Worm (Caenorhabditis elegans) whole organism, L1 larva: ENCODE measurements around the gene tftc-3.

ENCODE experiments used
- C04F5.9 ChIP-seq: sonication (generic microtip); optimal IDR thresholded peaks from 2 replicates; lab custom pipeline; 2016; ENCODE audit warnings: missing genetic modification characterization, missing compliant biosample characterization
- C16A3.4 ChIP-seq: fragments of 150-350 bp; optimal IDR thresholded peaks from 2 replicates; lab custom pipeline; 2014; ENCODE audit warnings: missing biosample characterization, missing genetic modification characterization
- C34B4.2 ChIP-seq: sonication (generic microtip); optimal IDR thresholded peaks from 2 replicates; lab custom pipeline; 2017; ENCODE audit warnings: mild to moderate bottlenecking, missing genetic modification characterization, missing compliant biosample characterization
- F16B12.6 ChIP-seq: fragments of 150-350 bp; optimal IDR thresholded peaks from 2 replicates; lab custom pipeline; 2014; ENCODE audit warnings: missing biosample characterization, missing genetic modification characterization
- Y116A8C.19 ChIP-seq: sonication (generic microtip); optimal IDR thresholded peaks from 2 replicates; lab custom pipeline; 2016; ENCODE audit warnings: missing compliant biosample characterization, missing genetic modification characterization, borderline replicate concordance
- aha-1 ChIP-seq: fragments of 150-350 bp; optimal IDR thresholded peaks from 2 replicates; lab custom pipeline; 2014; ENCODE audit warnings: missing biosample characterization, missing genetic modification characterization
- aly-2 ChIP-seq: fragments of 150-350 bp; optimal IDR thresholded peaks from 2 replicates; lab custom pipeline; 2014; ENCODE audit warnings: missing biosample characterization, missing genetic modification characterization
- ama-1 ChIP-seq: fragments of 150-350 bp; optimal IDR thresholded peaks from 2 replicates; lab custom pipeline; 2014
- blmp-1 ChIP-seq: fragments of 150-350 bp; optimal IDR thresholded peaks from 2 replicates; lab custom pipeline; 2014; ENCODE audit warnings: missing biosample characterization, missing genetic modification characterization
- ceh-8 ChIP-seq: fragments of 200-800 bp; sonication (Bioruptor generic); optimal IDR thresholded peaks from 2 replicates; lab custom pipeline; 2018; ENCODE audit warnings: mild to moderate bottlenecking, missing genetic modification characterization, moderate library complexity, missing compliant biosample characterization
- ceh-82 ChIP-seq, 3 experiments: fragments of 150-350 bp in 1 of 3; sonication (generic microtip) in 2 of 3; optimal IDR thresholded peaks; 2 replicates each; lab custom pipeline; 2014 to 2017; ENCODE audit warnings: missing biosample characterization in 3 of 3, missing genetic modification characterization in 3 of 3
- ceh-88 ChIP-seq: fragments of 200-800 bp; sonication (Bioruptor generic); IDR thresholded peaks from 2 replicates; pipeline ENCODE4 v1.3.6; 2022; ENCODE audit warnings: missing genetic modification characterization, missing compliant biosample characterization
- ces-1 ChIP-seq: fragments of 150-350 bp; optimal IDR thresholded peaks from 2 replicates; lab custom pipeline; 2014; ENCODE audit warnings: missing biosample characterization, missing genetic modification reagents, missing genetic modification characterization
- dsc-1 ChIP-seq: sonication (generic microtip); optimal IDR thresholded peaks from 2 replicates; lab custom pipeline; 2016; ENCODE audit warnings: mild to moderate bottlenecking, missing genetic modification characterization, missing compliant biosample characterization
- efl-3 ChIP-seq: fragments of 200-800 bp; sonication (Bioruptor generic); optimal IDR thresholded peaks from 2 replicates; lab custom pipeline; 2018; ENCODE audit warnings: mild to moderate bottlenecking, missing genetic modification characterization, missing compliant biosample characterization
- elt-2 ChIP-seq: sonication (generic microtip); optimal IDR thresholded peaks from 2 replicates; lab custom pipeline; 2016; ENCODE audit warnings: missing genetic modification characterization, mild to moderate bottlenecking, inconsistent platforms, missing compliant biosample characterization, missing genetic modification reagents
- ets-5 ChIP-seq: fragments of 200-800 bp; sonication (Bioruptor generic); IDR thresholded peaks from 2 replicates; pipeline ENCODE4 v1.3.6; 2022; ENCODE audit warnings: missing genetic modification characterization, missing compliant biosample characterization
- fkh-8 ChIP-seq: sonication (generic microtip); optimal IDR thresholded peaks from 2 replicates; lab custom pipeline; 2016; ENCODE audit warnings: mild to moderate bottlenecking, missing genetic modification characterization, missing compliant biosample characterization
- hlh-17 ChIP-seq: fragments of 200-800 bp; sonication (Bioruptor generic); optimal IDR thresholded peaks from 2 replicates; lab custom pipeline; 2018; ENCODE audit warnings: missing genetic modification characterization, mild to moderate bottlenecking, missing compliant biosample characterization, moderate library complexity, borderline replicate concordance
- hlh-4 ChIP-seq: sonication (generic microtip); optimal IDR thresholded peaks from 2 replicates; lab custom pipeline; 2016; ENCODE audit warnings: mild to moderate bottlenecking, missing genetic modification characterization, missing compliant biosample characterization
- lin-14 ChIP-seq: fragments of 200-800 bp; sonication (Bioruptor generic); optimal IDR thresholded peaks from 2 replicates; lab custom pipeline; 2018; ENCODE audit warnings: mild to moderate bottlenecking, missing genetic modification characterization, moderate library complexity, missing compliant biosample characterization
- lsy-2 ChIP-seq, 2 experiments: fragments of 150-350 bp; optimal IDR thresholded peaks; 2 replicates each; lab custom pipeline; 2014; ENCODE audit warnings: missing biosample characterization in 2 of 2, missing genetic modification characterization in 2 of 2
- mab-9 ChIP-seq: fragments of 200-800 bp; sonication (Bioruptor generic); IDR thresholded peaks from 2 replicates; pipeline ENCODE4 v1.3.6; 2022; ENCODE audit warnings: missing genetic modification reagents, missing genetic modification characterization, missing compliant biosample characterization
- mep-1 ChIP-seq: fragments of 150-350 bp; optimal IDR thresholded peaks from 2 replicates; lab custom pipeline; 2014; ENCODE audit warnings: missing biosample characterization, missing genetic modification characterization
- nhr-11 ChIP-seq: fragments of 150-350 bp; optimal IDR thresholded peaks from 2 replicates; lab custom pipeline; 2014; ENCODE audit warnings: missing biosample characterization, missing genetic modification characterization
- nhr-12 ChIP-seq: sonication (generic microtip); optimal IDR thresholded peaks from 2 replicates; lab custom pipeline; 2017; ENCODE audit warnings: missing biosample characterization, missing genetic modification characterization
- nhr-19 ChIP-seq: fragments of 200-800 bp; sonication (Bioruptor generic); conservative IDR thresholded peaks from 2 replicates; pipeline ENCODE4 v1.3.6; 2022; ENCODE audit warnings: missing genetic modification characterization, missing compliant biosample characterization
- nhr-20 ChIP-seq: sonication (generic microtip); optimal IDR thresholded peaks from 2 replicates; lab custom pipeline; 2016; ENCODE audit warnings: mild to moderate bottlenecking, missing genetic modification characterization, missing compliant biosample characterization
- nhr-28 ChIP-seq: fragments of 150-350 bp; optimal IDR thresholded peaks from 2 replicates; lab custom pipeline; 2014; ENCODE audit warnings: missing biosample characterization, missing genetic modification characterization
- nhr-47 ChIP-seq: sonication (generic microtip); optimal IDR thresholded peaks from 2 replicates; lab custom pipeline; 2016; ENCODE audit warnings: mild to moderate bottlenecking, missing genetic modification characterization, moderate library complexity, missing compliant biosample characterization
- nhr-71 ChIP-seq: sonication (generic microtip); optimal IDR thresholded peaks from 2 replicates; lab custom pipeline; 2016; ENCODE audit warnings: mild to moderate bottlenecking, missing genetic modification characterization, moderate library complexity, missing compliant biosample characterization
- nhr-76 ChIP-seq: sonication (generic microtip); optimal IDR thresholded peaks from 2 replicates; lab custom pipeline; 2017; ENCODE audit warnings: missing biosample characterization, missing genetic modification characterization
- nhr-84 ChIP-seq: sonication (generic microtip); optimal IDR thresholded peaks from 2 replicates; lab custom pipeline; 2017; ENCODE audit warnings: missing biosample characterization, missing genetic modification characterization
- nhr-90 ChIP-seq: sonication (generic microtip); optimal IDR thresholded peaks from 2 replicates; lab custom pipeline; 2016; ENCODE audit warnings: mild to moderate bottlenecking, missing genetic modification characterization, missing compliant biosample characterization; ENCODE audit not compliant: poor library complexity
- pqm-1 ChIP-seq: sonication (generic microtip); optimal IDR thresholded peaks from 3 replicates; lab custom pipeline; 2017; ENCODE audit warnings: missing biosample characterization, missing genetic modification characterization
- snpc-4 ChIP-seq: fragments of 150-350 bp; optimal IDR thresholded peaks from 2 replicates; lab custom pipeline; 2014; ENCODE audit warnings: missing biosample characterization, missing genetic modification characterization
- snu-23 ChIP-seq: sonication (generic microtip); optimal IDR thresholded peaks from 2 replicates; lab custom pipeline; 2016; ENCODE audit warnings: missing genetic modification characterization, missing compliant biosample characterization
- sox-4 ChIP-seq: sonication (generic microtip); optimal IDR thresholded peaks from 2 replicates; lab custom pipeline; 2016; ENCODE audit warnings: missing genetic modification characterization, missing compliant biosample characterization
- swsn-7 ChIP-seq: sonication (generic microtip); optimal IDR thresholded peaks from 2 replicates; lab custom pipeline; 2016; ENCODE audit warnings: missing genetic modification characterization, missing compliant biosample characterization
- tlp-1 ChIP-seq: fragments of 150-350 bp; optimal IDR thresholded peaks from 2 replicates; lab custom pipeline; 2014; ENCODE audit warnings: missing biosample characterization, missing genetic modification characterization
- unc-130 ChIP-seq: fragments of 150-350 bp; optimal IDR thresholded peaks from 2 replicates; lab custom pipeline; 2017; ENCODE audit warnings: missing biosample characterization, missing genetic modification characterization, inconsistent platforms
- unc-30 ChIP-seq: sonication (generic microtip); optimal IDR thresholded peaks from 2 replicates; lab custom pipeline; 2017; ENCODE audit warnings: missing biosample characterization, missing genetic modification characterization
- unc-86 ChIP-seq: sonication (generic microtip); optimal IDR thresholded peaks from 2 replicates; lab custom pipeline; 2016; ENCODE audit warnings: missing genetic modification characterization, missing compliant biosample characterization
- vab-15 ChIP-seq: sonication (generic microtip); optimal IDR thresholded peaks from 2 replicates; lab custom pipeline; 2017; ENCODE audit warnings: missing genotype, mild to moderate bottlenecking, missing genetic modification characterization, missing compliant biosample characterization
- zag-1 ChIP-seq: fragments of 150-350 bp; optimal IDR thresholded peaks from 2 replicates; lab custom pipeline; 2014; ENCODE audit warnings: missing biosample characterization, missing genetic modification characterization
- ztf-11 ChIP-seq, 2 experiments: sonication (generic microtip); optimal IDR thresholded peaks; 2 replicates each; lab custom pipeline; 2016 to 2017; ENCODE audit warnings: missing genetic modification characterization in 2 of 2, missing biosample characterization in 1 of 2, missing compliant biosample characterization in 1 of 2
- ztf-4 ChIP-seq: fragments of 150-350 bp; optimal IDR thresholded peaks from 2 replicates; lab custom pipeline; 2014; ENCODE audit warnings: missing biosample characterization, missing genetic modification characterization

Gene tftc-3

DNA sequence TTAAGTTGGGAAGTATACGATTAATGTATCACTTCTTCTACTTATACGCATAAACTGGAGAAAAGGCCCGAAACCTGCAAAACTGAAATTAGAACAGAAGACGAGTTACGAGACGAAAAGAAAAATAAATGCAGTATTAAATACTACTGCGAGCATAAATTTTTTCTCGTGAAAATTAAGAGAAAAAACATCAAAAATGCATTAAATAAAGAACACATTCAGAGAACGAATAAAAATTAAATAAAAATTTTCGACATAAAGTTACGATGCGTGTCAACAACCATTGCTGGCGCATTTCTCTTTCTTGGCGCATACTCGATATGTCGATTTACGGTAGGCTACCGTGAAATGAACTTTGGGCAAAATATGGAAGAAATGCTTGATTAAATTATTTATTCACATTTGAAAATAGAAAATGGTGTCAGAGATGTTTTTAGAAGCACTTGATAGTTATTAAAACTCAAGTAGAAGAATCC lies 5.2 kb downstream of the tftc-3 start, which contains the start of the genes ZK856.19 and ZK856.11 (continued):
- peak; percentile 69 for TF ChIP-seq dsc-1 (tag; lab: Kevin White, UChicago)
- TF ChIP-seq aha-1 (tag; lab: Kevin White, UChicago) = no peak
- TF ChIP-seq unc-130 (tag; lab: Kevin White, UChicago) = peak; percentile 60
- TF ChIP-seq ets-5 (GFP tag; lab: Robert Waterston, UW) = no peak
- TF ChIP-seq unc-86 = peak; percentile 54
- no peak for TF ChIP-seq pqm-1
- TF ChIP-seq mep-1 (tag; lab: Kevin White, UChicago) = peak; percentile 88
- TF ChIP-seq lin-14 (GFP tag; lab: Kevin White, UChicago) = peak; percentile 69
- TF ChIP-seq ama-1 (lab: Kevin White, UChicago) = peak; percentile 6
- peak; percentile 36 for TF ChIP-seq F16B12.6
- peak; percentile 77 for TF ChIP-seq swsn-7
- peak; percentile 69 for TF ChIP-seq snpc-4 (tag; lab: Kevin White, UChicago)
- TF ChIP-seq elt-2 (tag; lab: Kevin White, UChicago) = peak; percentile 31
- peak; percentile 76 for TF ChIP-seq blmp-1 (tag; lab: Kevin White, UChicago)
- TF ChIP-seq lsy-2 (tag; optimal IDR thresholded peaks at IDR 0.05; lab: Kevin White, UChicago) = peak; percentile 79 to 88
- no peak for TF ChIP-seq nhr-76 (tag; lab: Kevin White, UChicago)
- no peak for TF ChIP-seq vab-15 (tag; lab: Kevin White, UChicago)
- no peak for TF ChIP-seq Y116A8C.19 (tag; lab: Kevin White, UChicago)
- peak; percentile 0 for TF ChIP-seq sox-4 (tag; lab: Kevin White, UChicago)
- TF ChIP-seq efl-3 (GFP tag; lab: Kevin White, UChicago) = no peak
- no peak for TF ChIP-seq zag-1
- TF ChIP-seq ztf-11 (tag; optimal IDR thresholded peaks at IDR 0.05; lab: Kevin White, UChicago) = no peak
- TF ChIP-seq hlh-4 (tag; lab: Kevin White, UChicago) = no peak
- peak; percentile 33 for TF ChIP-seq nhr-11 (tag; lab: Kevin White, UChicago)
- peak; percentile 78 for TF ChIP-seq nhr-20 (tag; lab: Kevin White, UChicago)
- peak; percentile 39 for TF ChIP-seq aly-2 (tag; lab: Kevin White, UChicago)
- TF ChIP-seq tlp-1 = no peak
- TF ChIP-seq ceh-82 (tag; optimal IDR thresholded peaks at IDR 0.05; lab: Kevin White, UChicago) = peak; percentile 21 to 47 (median 40)
- TF ChIP-seq nhr-28 (tag; lab: Kevin White, UChicago) = no peak
- TF ChIP-seq mab-9 (GFP tag; lab: Robert Waterston, UW) = no peak
- TF ChIP-seq unc-30 (tag; lab: Kevin White, UChicago) = no peak
- no peak for TF ChIP-seq fkh-8 (tag; lab: Kevin White, UChicago)
- TF ChIP-seq C34B4.2 (tag; lab: Kevin White, UChicago) = no peak
- TF ChIP-seq ces-1 (GFP tag; lab: Kevin White, UChicago) = no peak
- no peak for TF ChIP-seq ceh-88 (GFP tag; lab: Robert Waterston, UW)
- no peak for TF ChIP-seq ztf-4 (tag; lab: Kevin White, UChicago)
- TF ChIP-seq nhr-90 (tag; lab: Kevin White, UChicago) = peak; percentile 78
- TF ChIP-seq C04F5.9 (tag; lab: Kevin White, UChicago) = no peak
- peak; percentile 68 for TF ChIP-seq C16A3.4 (tag; lab: Kevin White, UChicago)
- TF ChIP-seq nhr-84 (tag; lab: Kevin White, UChicago) = no peak
- TF ChIP-seq nhr-47 = peak; percentile 83
- TF ChIP-seq snu-23 (GFP tag; lab: Kevin White, UChicago) = peak; percentile 79
- no peak for TF ChIP-seq ceh-8
- peak; percentile 75 for TF ChIP-seq nhr-19 (GFP tag; lab: Robert Waterston, UW)
- TF ChIP-seq nhr-12 (tag; lab: Kevin White, UChicago) = no peak
- TF ChIP-seq hlh-17 (GFP tag; lab: Kevin White, UChicago) = no peak
- peak; percentile 85 for TF ChIP-seq nhr-71 (tag; lab: Kevin White, UChicago)
